Worm (Caenorhabditis elegans) whole organism, mixed stage, embryonic: Measurements from ENCODE around the gene prmt-6.

Experiments used
- bed-3 ChIP-seq: fragments of 200-800 bp; sonication (Bioruptor generic); optimal IDR thresholded peaks from 3 replicates; lab custom pipeline; 2018; ENCODE audit warnings: mild to moderate bottlenecking, missing genetic modification characterization, moderate library complexity, missing compliant biosample characterization
- blmp-1 ChIP-seq: fragments of 150-350 bp; optimal IDR thresholded peaks from 2 replicates; lab custom pipeline; 2014; ENCODE audit warnings: missing biosample characterization, missing genetic modification characterization
- mep-1 ChIP-seq: fragments of 150-350 bp; optimal IDR thresholded peaks from 2 replicates; lab custom pipeline; 2017; ENCODE audit warnings: missing biosample characterization, missing genetic modification reagents, missing genetic modification characterization, inconsistent platforms
- pha-4 ChIP-seq: fragments of 150-350 bp; optimal IDR thresholded peaks from 2 replicates; lab custom pipeline; 2018; ENCODE audit warnings: missing biosample characterization, missing genetic modification reagents, missing genetic modification characterization
- unc-120 ChIP-seq: sonication (generic microtip); optimal IDR thresholded peaks from 2 replicates; lab custom pipeline; 2017; ENCODE audit warnings: missing genetic modification characterization, missing compliant biosample characterization; ENCODE audit not compliant: poor library complexity, severe bottlenecking
- unc-62 ChIP-seq: fragments of 150-350 bp; optimal IDR thresholded peaks from 2 replicates; lab custom pipeline; 2014; ENCODE audit warnings: missing biosample characterization, missing genetic modification reagents, missing genetic modification characterization
- ztf-11 ChIP-seq: fragments of 150-350 bp; optimal IDR thresholded peaks from 2 replicates; lab custom pipeline; 2014; ENCODE audit warnings: missing biosample characterization, missing genetic modification characterization

DNA sequence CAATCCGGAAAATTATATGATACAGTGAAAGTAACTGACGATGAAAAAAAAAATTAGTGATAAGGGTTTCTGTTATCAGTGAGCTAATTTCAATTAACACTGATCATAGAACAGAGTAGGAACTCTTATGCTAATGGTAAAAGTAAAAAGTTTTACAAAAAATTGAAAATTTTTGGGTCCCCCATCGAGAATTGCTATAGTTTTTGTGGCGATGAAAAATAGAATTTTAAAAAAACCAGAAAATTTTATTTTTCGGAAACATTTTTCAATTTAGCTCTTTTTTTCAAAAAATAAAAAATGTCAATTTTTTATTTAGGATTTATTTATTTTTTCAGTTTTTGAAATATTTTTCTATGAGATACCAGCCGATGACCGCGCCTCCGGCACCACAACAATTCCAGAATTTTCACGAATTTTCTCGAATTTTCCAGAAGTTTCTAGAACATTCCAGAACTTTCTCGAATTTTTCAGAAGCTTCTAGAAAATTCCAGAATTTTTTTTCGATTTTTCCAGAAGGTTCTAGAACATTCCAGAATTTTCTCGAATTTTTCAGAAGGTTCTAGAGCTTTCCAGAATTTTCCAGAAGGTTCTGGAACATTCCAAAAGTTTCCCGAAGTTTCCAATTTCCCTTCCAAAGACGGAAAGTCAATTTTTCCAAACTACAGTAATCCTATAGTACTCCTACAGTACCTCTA lies 17.3 kb upstream of the prmt-6 start, which contains the start of gene C23H5.8:
- TF ChIP-seq unc-62 (no peak), blmp-1 (tag; lab: Kevin White, UChicago) (no peak), bed-3 (GFP tag; lab: Kevin White, UChicago) (no peak), pha-4 (tag; lab: Kevin White, UChicago) (no peak), unc-120 (tag; lab: Kevin White, UChicago) (no peak), ztf-11 (tag; lab: Kevin White, UChicago) (no peak), mep-1 (tag; lab: Kevin White, UChicago) (no peak)
